Fruit fly (Drosophila melanogaster): ENCODE data around the gene CG13040.
A peak's percentile ranks its signal among the peaks of the same experiment; 100 is the strongest.

CG13040 gene

dm6 chr3L:16327776-16328175 lies 1.2 kb upstream of the CG13040 start, which contains the start of gene CG13038 (continued):
- TF ChIP-seq MBD-R2 (GFP tag; IDR thresholded peaks at IDR 0.05): no peak
- peak; percentile 48; the same call in 1 of the 2 replicates for TF ChIP-seq Rfx (GFP tag; IDR thresholded peaks at IDR 0.05)
- no peak for TF ChIP-seq al (GFP tag; IDR thresholded peaks at IDR 0.05)
- TF ChIP-seq HmgD (GFP tag; optimal IDR thresholded peaks at IDR 0.05): no peak
- no peak for TF ChIP-seq CG17568 (GFP tag; optimal IDR thresholded peaks at IDR 0.05)
- no peak for TF ChIP-seq Fer3 (tag; optimal IDR thresholded peaks at IDR 0.05)
- TF ChIP-seq ci (GFP tag; IDR thresholded peaks at IDR 0.05): 0 out of 3 replicates have a peak, but pooled peaks have one; percentile 19
- TF ChIP-seq mld (GFP tag; IDR thresholded peaks at IDR 0.05; ENCODE audit: partially characterized antibody): no peak
- no peak for TF ChIP-seq CG2678 (tag; optimal IDR thresholded peaks at IDR 0.05)
- TF ChIP-seq Mrtf (GFP tag; IDR thresholded peaks at IDR 0.05): 0 out of 3 replicates have a peak, but pooled peaks have one; percentile 29
- peak; percentile 39; the same call in 1 of the 2 replicates for TF ChIP-seq NFAT (GFP tag; IDR thresholded peaks at IDR 0.05)
- no peak for TF ChIP-seq Side (GFP tag; optimal IDR thresholded peaks at IDR 0.05)
- TF ChIP-seq HHEX (GFP tag; optimal IDR thresholded peaks at IDR 0.05): no peak
- TF ChIP-seq CG10565 (GFP tag; optimal IDR thresholded peaks at IDR 0.05): no peak
- TF ChIP-seq lmd (GFP tag; IDR thresholded peaks at IDR 0.05): peak; percentile 13; the same call in 1 of the 2 replicates
- TF ChIP-seq br (optimal IDR thresholded peaks at IDR 0.05): no peak
- TF ChIP-seq CG1024 (GFP tag; IDR thresholded peaks at IDR 0.05): no peak
- no peak for TF ChIP-seq fu2 (GFP tag; optimal IDR thresholded peaks at IDR 0.05)
- TF ChIP-seq pzg (GFP tag; optimal IDR thresholded peaks at IDR 0.05): no peak
- TF ChIP-seq Stat92E (GFP tag; optimal IDR thresholded peaks at IDR 0.05): no peak
- no peak for TF ChIP-seq CG34376 (GFP tag; optimal IDR thresholded peaks at IDR 0.05)
- TF ChIP-seq Dref (GFP tag; IDR thresholded peaks at IDR 0.05): 0 out of 2 replicates have a peak, but pooled peaks have one; percentile 13
- no peak for TF ChIP-seq Bgb (GFP tag; IDR thresholded peaks at IDR 0.05; ENCODE audit: partially characterized antibody)
- 0 out of 3 replicates have a peak, but pooled peaks have one; percentile 24 for TF ChIP-seq CG11456 (GFP tag; IDR thresholded peaks at IDR 0.05)
- TF ChIP-seq CG32767 (GFP tag; IDR thresholded peaks at IDR 0.05): no peak
- no peak for TF ChIP-seq pan (optimal IDR thresholded peaks at IDR 0.05)
- peak in 1 of 2 experiments; percentile 9 for TF ChIP-seq pan (GFP tag; optimal IDR thresholded peaks at IDR 0.05 in 1 of 2, IDR thresholded peaks at IDR 0.05 in 1 of 2)
- peak; percentile 57 for TF ChIP-seq CG14441 (GFP tag; IDR thresholded peaks at IDR 0.05)
- TF ChIP-seq usp (GFP tag; optimal IDR thresholded peaks at IDR 0.05): no peak
- TF ChIP-seq Dbx (GFP tag; IDR thresholded peaks at IDR 0.05): no peak
- TF ChIP-seq CTCF (GFP tag; optimal IDR thresholded peaks at IDR 0.05): no peak
- TF ChIP-seq CG7556 (GFP tag; optimal IDR thresholded peaks at IDR 0.05): no peak
- TF ChIP-seq CG8765 (GFP tag; IDR thresholded peaks at IDR 0.05): no peak
- TF ChIP-seq Med (GFP tag): peak; percentile 34
- TF ChIP-seq Kr (GFP tag; optimal IDR thresholded peaks at IDR 0.05): no peak
- peak; percentile 6 for TF ChIP-seq sqz (GFP tag; optimal IDR thresholded peaks at IDR 0.05)
- TF ChIP-seq ato (GFP tag; IDR thresholded peaks at IDR 0.05; ENCODE audit: partially characterized antibody): no peak
- TF ChIP-seq lbe (GFP tag; optimal IDR thresholded peaks at IDR 0.05): no peak
- no peak for TF ChIP-seq amos (GFP tag; IDR thresholded peaks at IDR 0.05; ENCODE audit: partially characterized antibody)
- TF ChIP-seq CG15011 (GFP tag; optimal IDR thresholded peaks at IDR 0.05): no peak
- TF ChIP-seq sug (tag; optimal IDR thresholded peaks at IDR 0.05): no peak
- TF ChIP-seq CG9215 (GFP tag; IDR thresholded peaks at IDR 0.05): no peak
- no peak for TF ChIP-seq CG4820 (GFP tag; optimal IDR thresholded peaks at IDR 0.05)
- no peak for TF ChIP-seq CG16815 (GFP tag; optimal IDR thresholded peaks at IDR 0.05)
- TF ChIP-seq CG7357 (GFP tag; IDR thresholded peaks at IDR 0.05): no peak
- TF ChIP-seq CG11093 (GFP tag; IDR thresholded peaks at IDR 0.05): no peak
- no peak for TF ChIP-seq jing (GFP tag; optimal IDR thresholded peaks at IDR 0.05)
- no peak for TF ChIP-seq CG12744 (GFP tag; optimal IDR thresholded peaks at IDR 0.05)
- TF ChIP-seq sd (tag; optimal IDR thresholded peaks at IDR 0.05): peak; percentile 26
- TF ChIP-seq sens-2 (GFP tag; IDR thresholded peaks at IDR 0.05): no peak
- no peak for TF ChIP-seq B-H2 (GFP tag; optimal IDR thresholded peaks at IDR 0.05)
- TF ChIP-seq pho (GFP tag; optimal IDR thresholded peaks at IDR 0.05): no peak
- TF ChIP-seq CG10209 (GFP tag; optimal IDR thresholded peaks at IDR 0.05): no peak
